Worm (Caenorhabditis elegans) whole organism, mixed stage, embryonic: ENCODE measurements around the gene F55C12.6.
A peak's percentile ranks its signal among the peaks of the same experiment; 100 is the strongest.

Experiments used
- M03D4.4 ChIP-seq: sonication (generic microtip); optimal IDR thresholded peaks from 2 replicates; lab custom pipeline; 2017; ENCODE audit warnings: mild to moderate bottlenecking, missing genetic modification characterization, missing compliant biosample characterization
- bed-3 ChIP-seq: fragments of 200-800 bp; sonication (Bioruptor generic); optimal IDR thresholded peaks from 3 replicates; lab custom pipeline; 2018; ENCODE audit warnings: mild to moderate bottlenecking, missing genetic modification characterization, moderate library complexity, missing compliant biosample characterization
- blmp-1 ChIP-seq: fragments of 150-350 bp; optimal IDR thresholded peaks from 2 replicates; lab custom pipeline; 2014; ENCODE audit warnings: missing biosample characterization, missing genetic modification characterization
- ceh-39 ChIP-seq: fragments of 150-350 bp; optimal IDR thresholded peaks from 2 replicates; lab custom pipeline; 2014; ENCODE audit warnings: missing biosample characterization, missing genetic modification characterization
- ceh-43 ChIP-seq: fragments of 200-800 bp; sonication (Bioruptor generic); optimal IDR thresholded peaks from 2 replicates; lab custom pipeline; 2018; ENCODE audit warnings: mild to moderate bottlenecking, missing genetic modification characterization, moderate library complexity, missing compliant biosample characterization
- ceh-83 ChIP-seq: fragments of 200-800 bp; sonication (Bioruptor generic); optimal IDR thresholded peaks from 2 replicates; lab custom pipeline; 2018; ENCODE audit warnings: mild to moderate bottlenecking, missing genetic modification characterization, missing compliant biosample characterization
- cnd-1 ChIP-seq: fragments of 200-800 bp; sonication (Bioruptor generic); optimal IDR thresholded peaks from 2 replicates; lab custom pipeline; 2018; ENCODE audit warnings: mild to moderate bottlenecking, missing genetic modification characterization, missing compliant biosample characterization
- drap-1 ChIP-seq: fragments of 200-800 bp; sonication (Bioruptor generic); optimal IDR thresholded peaks from 3 replicates; lab custom pipeline; 2018; ENCODE audit warnings: mild to moderate bottlenecking, missing genetic modification characterization, missing compliant biosample characterization
- elt-1 ChIP-seq: sonication (generic microtip); optimal IDR thresholded peaks from 2 replicates; lab custom pipeline; 2017; ENCODE audit warnings: missing genetic modification characterization, mild to moderate bottlenecking, missing compliant biosample characterization, antibody characterized with exemption, moderate library complexity, borderline replicate concordance; ENCODE audit not compliant: insufficient read depth
- elt-3 ChIP-seq: fragments of 150-350 bp; optimal IDR thresholded peaks from 2 replicates; lab custom pipeline; 2014; ENCODE audit warnings: missing biosample characterization, missing genetic modification characterization
- flh-1 ChIP-seq: fragments of 200-800 bp; sonication (Bioruptor generic); optimal IDR thresholded peaks from 2 replicates; lab custom pipeline; 2018; ENCODE audit warnings: mild to moderate bottlenecking, missing genetic modification characterization, moderate library complexity, missing compliant biosample characterization
- ham-2 ChIP-seq: fragments of 200-800 bp; sonication (Bioruptor generic); optimal IDR thresholded peaks from 2 replicates; lab custom pipeline; 2018; ENCODE audit warnings: mild to moderate bottlenecking, missing genetic modification characterization, missing compliant biosample characterization
- hlh-1 ChIP-seq: fragments of 150-350 bp; optimal IDR thresholded peaks from 2 replicates; lab custom pipeline; 2014; ENCODE audit warnings: missing biosample characterization, missing genetic modification reagents, missing genetic modification characterization
- lin-13 ChIP-seq: fragments of 150-350 bp; optimal IDR thresholded peaks from 2 replicates; lab custom pipeline; 2014; ENCODE audit warnings: missing biosample characterization, missing genetic modification characterization
- lin-32 ChIP-seq: fragments of 200-800 bp; sonication (Bioruptor generic); optimal IDR thresholded peaks from 2 replicates; lab custom pipeline; 2018; ENCODE audit warnings: mild to moderate bottlenecking, missing genetic modification characterization, missing compliant biosample characterization
- lsy-2 ChIP-seq: fragments of 150-350 bp; optimal IDR thresholded peaks from 2 replicates; lab custom pipeline; 2014; ENCODE audit warnings: missing biosample characterization, missing genetic modification characterization
- mab-5 ChIP-seq: fragments of 150-350 bp; optimal IDR thresholded peaks from 2 replicates; lab custom pipeline; 2014; ENCODE audit warnings: missing biosample characterization, missing genetic modification characterization
- mls-2 ChIP-seq: sonication (generic microtip); optimal IDR thresholded peaks from 2 replicates; lab custom pipeline; 2016; ENCODE audit warnings: mild to moderate bottlenecking, missing genetic modification characterization, moderate library complexity, missing compliant biosample characterization
- nhr-12 ChIP-seq: fragments of 150-350 bp; optimal IDR thresholded peaks from 2 replicates; lab custom pipeline; 2014; ENCODE audit warnings: missing biosample characterization, missing genetic modification characterization
- nhr-2 ChIP-seq: fragments of 150-350 bp; optimal IDR thresholded peaks from 2 replicates; lab custom pipeline; 2014; ENCODE audit warnings: missing biosample characterization, missing genetic modification characterization
- nhr-237 ChIP-seq: fragments of 150-350 bp; optimal IDR thresholded peaks from 2 replicates; lab custom pipeline; 2014; ENCODE audit warnings: missing biosample characterization, missing genetic modification characterization
- nhr-28 ChIP-seq: fragments of 150-350 bp; optimal IDR thresholded peaks from 2 replicates; lab custom pipeline; 2014; ENCODE audit warnings: missing biosample characterization, missing genetic modification characterization
- nhr-76 ChIP-seq: sonication (generic microtip); optimal IDR thresholded peaks from 2 replicates; lab custom pipeline; 2017; ENCODE audit warnings: missing biosample characterization, missing genetic modification characterization
- snpc-4 ChIP-seq: fragments of 150-350 bp; optimal IDR thresholded peaks from 2 replicates; lab custom pipeline; 2014; ENCODE audit warnings: missing biosample characterization, missing genetic modification characterization
- sptf-1 ChIP-seq: sonication (generic microtip); optimal IDR thresholded peaks from 2 replicates; lab custom pipeline; 2017; ENCODE audit warnings: mild to moderate bottlenecking, missing genetic modification characterization, moderate library complexity, missing compliant biosample characterization
- tbx-8 ChIP-seq: fragments of 200-800 bp; sonication (Bioruptor generic); optimal IDR thresholded peaks from 2 replicates; lab custom pipeline; 2018; ENCODE audit warnings: mild to moderate bottlenecking, missing genetic modification characterization, moderate library complexity, missing compliant biosample characterization
- unc-120 ChIP-seq: sonication (generic microtip); optimal IDR thresholded peaks from 2 replicates; lab custom pipeline; 2017; ENCODE audit warnings: missing genetic modification characterization, missing compliant biosample characterization; ENCODE audit not compliant: poor library complexity, severe bottlenecking
- unc-39 ChIP-seq: fragments of 150-350 bp; optimal IDR thresholded peaks from 2 replicates; lab custom pipeline; 2014; ENCODE audit warnings: missing biosample characterization, missing genetic modification characterization
- unc-62 ChIP-seq: fragments of 150-350 bp; optimal IDR thresholded peaks from 2 replicates; lab custom pipeline; 2014; ENCODE audit warnings: missing biosample characterization, missing genetic modification reagents, missing genetic modification characterization
- zip-8 ChIP-seq: fragments of 150-350 bp; optimal IDR thresholded peaks from 2 replicates; lab custom pipeline; 2014; ENCODE audit warnings: missing biosample characterization, missing genetic modification characterization
- ztf-11 ChIP-seq: fragments of 150-350 bp; optimal IDR thresholded peaks from 2 replicates; lab custom pipeline; 2014; ENCODE audit warnings: missing biosample characterization, missing genetic modification characterization

The F55C12.6 gene

DNA sequence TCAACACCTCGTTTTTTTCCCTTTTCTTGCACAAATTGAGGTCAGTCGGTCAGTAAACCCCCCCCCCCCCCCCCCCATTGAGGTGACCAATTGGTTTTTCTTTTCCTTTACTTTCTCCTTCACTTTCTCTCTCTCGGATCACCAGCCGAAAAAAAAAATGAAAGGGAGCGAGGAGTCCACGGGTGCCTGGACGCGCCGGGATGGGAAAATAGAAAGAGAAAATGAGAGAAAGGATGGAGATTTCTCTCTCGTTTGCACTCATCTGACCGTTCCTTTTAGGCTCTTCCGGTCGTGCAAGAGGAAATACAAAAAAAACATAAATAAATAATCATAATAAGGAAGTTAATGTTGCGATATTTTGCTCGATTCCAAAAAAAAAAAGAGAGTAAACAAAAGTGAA, 23.1 kb upstream of the F55C12.6 start:
- peak; percentile 53 for TF ChIP-seq blmp-1
- no peak for TF ChIP-seq drap-1 (GFP tag; lab: Kevin White, UChicago)

DNA sequence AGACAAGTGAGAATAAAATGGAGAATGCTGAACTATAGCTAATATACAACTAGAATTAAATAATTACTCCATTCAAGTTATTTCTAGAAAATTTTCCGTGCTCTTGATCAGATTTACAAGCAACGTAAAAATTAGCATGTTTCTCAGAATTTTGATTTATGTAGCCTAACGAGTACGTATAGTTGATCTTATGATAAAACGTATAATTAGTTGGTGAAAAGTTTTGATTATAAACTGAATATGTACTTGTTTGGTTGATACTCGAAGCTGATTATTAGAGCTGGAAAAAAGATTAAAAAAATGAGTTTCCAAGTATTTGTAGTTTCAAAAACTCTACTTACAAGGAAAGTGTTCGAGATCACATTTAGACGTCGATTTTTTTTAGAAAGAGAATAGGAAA, 20.6 kb upstream of the F55C12.6 start:
- TF ChIP-seq elt-1 (tag; lab: Kevin White, UChicago), result no peak
- no peak for TF ChIP-seq nhr-12 (tag; lab: Kevin White, UChicago)
- TF ChIP-seq drap-1 (GFP tag; lab: Kevin White, UChicago), result no peak
- TF ChIP-seq zip-8 (tag; lab: Kevin White, UChicago), result no peak

DNA sequence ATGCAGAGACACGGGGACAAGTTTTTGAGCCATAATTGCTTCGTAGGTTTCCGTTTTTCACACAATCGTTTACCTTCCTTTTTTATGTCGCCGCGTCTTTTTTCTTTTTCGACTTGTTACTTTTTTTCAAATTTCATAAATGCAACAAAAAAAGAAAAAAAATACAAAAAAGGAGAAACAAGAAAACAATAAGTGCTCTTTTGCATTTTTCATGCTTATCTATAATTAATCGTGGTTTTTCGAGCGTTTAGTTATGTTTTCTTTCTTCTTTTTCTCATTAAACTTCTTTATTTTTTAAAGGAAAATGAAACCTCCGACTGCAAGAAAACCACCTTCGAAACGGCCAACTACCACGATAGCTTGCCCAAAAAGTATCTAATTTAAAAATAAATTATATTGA, 19.9 kb upstream of the F55C12.6 start, which contains the start of gene F59G1.4:
F59G1.4 (plus strand) TSS at position 301 of the 400 bp plus-strand sequence.
- TF ChIP-seq ceh-43 (no peak), unc-62 (GFP tag; lab: Kevin White, UChicago) (no peak), M03D4.4 (tag; lab: Kevin White, UChicago) (no peak), blmp-1 (no peak), nhr-76 (tag; lab: Kevin White, UChicago) (no peak), flh-1 (GFP tag; lab: Kevin White, UChicago) (no peak), mab-5 (tag; lab: Kevin White, UChicago) (no peak), nhr-28 (tag; lab: Kevin White, UChicago) (no peak), tbx-8 (no peak), ztf-11 (tag; lab: Kevin White, UChicago) (no peak), snpc-4 (no peak)

DNA sequence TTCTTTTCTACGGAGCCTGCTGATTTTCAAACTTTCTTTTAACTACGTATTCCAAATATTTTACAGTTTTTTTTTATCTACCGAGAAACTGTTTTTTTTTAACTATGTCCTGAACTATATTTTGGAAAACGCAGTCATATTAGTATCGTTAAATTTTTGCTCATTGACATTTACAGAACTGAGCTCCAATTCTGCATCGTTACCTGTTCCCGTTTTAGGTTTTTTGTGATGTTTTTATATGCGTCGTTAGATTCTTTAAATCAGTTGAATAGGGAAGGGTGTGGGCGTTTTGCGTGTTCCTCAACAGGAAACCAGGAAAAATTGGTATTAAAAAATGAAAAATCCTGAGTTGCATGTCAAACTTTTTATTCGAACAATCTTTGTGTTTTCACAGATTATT, 16.9 kb upstream of the F55C12.6 start:
- TF ChIP-seq lin-32 (GFP tag; lab: Kevin White, UChicago) (no peak), flh-1 (GFP tag; lab: Kevin White, UChicago) (no peak), nhr-12 (tag; lab: Kevin White, UChicago) (no peak), unc-62 (GFP tag; lab: Kevin White, UChicago) (no peak), ceh-83 (GFP tag; lab: Kevin White, UChicago) (no peak), sptf-1 (tag; lab: Kevin White, UChicago) (no peak), nhr-76 (tag; lab: Kevin White, UChicago) (no peak), cnd-1 (tag; lab: Kevin White, UChicago) (no peak), nhr-237 (tag; lab: Kevin White, UChicago) (no peak), ceh-39 (no peak), lin-13 (no peak)

DNA sequence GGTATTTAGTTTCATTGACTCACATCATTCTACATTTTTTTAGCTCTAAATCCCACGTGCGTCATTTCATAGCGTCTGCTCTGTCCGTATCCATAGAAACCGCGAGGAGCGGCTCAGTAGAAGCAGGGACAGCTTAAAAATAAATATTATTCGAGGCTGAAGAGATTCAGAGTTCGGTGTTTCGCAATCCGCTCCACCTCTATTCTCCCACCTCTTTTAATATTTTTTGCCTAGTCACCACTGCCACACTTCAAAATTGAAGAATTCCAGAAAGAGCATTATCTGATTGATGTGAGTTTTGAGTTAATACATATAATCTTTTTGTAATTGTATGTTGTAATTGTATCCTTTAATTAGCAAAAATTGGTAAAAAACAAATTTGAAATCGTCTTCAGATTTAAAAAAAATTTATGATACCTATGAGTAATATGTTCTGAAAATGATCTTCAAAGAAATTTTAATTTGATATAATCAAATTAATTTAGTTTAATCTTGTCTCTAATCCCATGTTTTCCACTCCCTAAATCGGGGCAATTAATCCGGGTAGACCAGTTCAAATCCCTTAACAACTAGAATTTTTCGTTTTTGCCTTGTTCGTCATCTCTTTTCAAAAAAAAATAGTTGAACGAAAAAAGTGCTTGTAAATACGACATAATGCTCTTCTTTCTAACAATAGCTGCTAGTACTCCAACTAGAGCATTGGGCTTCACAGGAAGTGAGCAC, 13.6 kb upstream of the F55C12.6 start:
- TF ChIP-seq zip-8 (tag; lab: Kevin White, UChicago) (no peak), snpc-4 (no peak), elt-3 (tag; lab: Kevin White, UChicago) (no peak), tbx-8 (no peak), ceh-83 (GFP tag; lab: Kevin White, UChicago) (no peak), mls-2 (no peak), lin-32 (GFP tag; lab: Kevin White, UChicago) (no peak)

DNA sequence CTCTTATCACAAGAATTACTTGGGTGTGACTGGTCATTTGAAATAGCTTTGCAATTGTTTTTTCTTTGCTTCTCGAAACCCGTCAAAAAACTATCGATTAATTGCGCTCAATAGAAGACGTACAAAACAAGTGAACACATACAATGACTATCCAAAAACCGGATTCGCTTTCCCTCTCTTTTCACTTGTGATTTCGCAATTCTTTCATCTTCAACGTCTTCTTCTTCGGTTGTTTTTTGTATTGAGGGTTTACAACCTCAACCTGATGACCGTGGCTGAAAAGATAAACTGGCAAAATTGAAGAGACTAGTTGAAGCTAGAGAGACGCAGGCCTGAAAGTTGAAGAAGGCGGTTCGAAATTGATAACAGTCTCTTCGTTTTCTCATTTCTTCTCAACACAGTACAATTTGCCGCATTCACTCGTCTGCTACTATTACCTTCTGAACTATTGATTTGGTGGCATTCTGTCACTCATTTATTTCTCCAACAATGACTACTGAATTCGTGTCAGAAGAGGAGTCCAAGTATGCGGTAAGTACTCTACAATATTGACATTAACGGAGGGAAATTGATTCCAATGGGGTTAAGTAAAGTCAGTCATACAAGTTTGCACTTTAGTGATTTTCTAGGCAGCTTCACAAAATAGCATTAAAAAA, 10.1 kb upstream of the F55C12.6 start:
- TF ChIP-seq hlh-1 (no peak), nhr-2 (no peak), nhr-237 (tag; lab: Kevin White, UChicago) (peak; percentile 30)

DNA sequence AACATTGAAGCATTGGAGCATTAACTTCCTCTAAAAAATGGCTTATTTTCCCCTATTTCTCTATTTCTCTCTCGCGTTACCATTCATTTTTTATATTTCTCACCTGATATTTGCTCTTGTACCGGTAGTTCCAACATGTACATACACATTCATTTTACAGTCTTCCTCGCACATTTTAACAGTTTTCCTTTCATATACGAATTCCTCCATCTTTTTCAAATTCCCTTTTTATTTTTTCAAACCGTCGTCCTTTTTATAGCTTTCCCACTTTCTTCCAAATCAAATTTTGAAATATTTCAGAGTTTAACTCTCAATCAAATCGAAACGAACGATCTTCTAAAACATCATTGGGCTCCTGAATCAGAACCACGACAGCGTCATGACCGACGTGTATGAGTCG, 8.3 kb upstream of the F55C12.6 start, which contains the start of gene rfip-1:
rfip-1 (plus strand) TSS at position 301 of the 400 bp plus-strand sequence.
- TF ChIP-seq elt-3 (tag; lab: Kevin White, UChicago) (no peak), ceh-83 (GFP tag; lab: Kevin White, UChicago) (no peak), unc-62 (GFP tag; lab: Kevin White, UChicago) (no peak), bed-3 (GFP tag; lab: Kevin White, UChicago) (no peak), lsy-2 (no peak), unc-39 (no peak), ham-2 (GFP tag; lab: Kevin White, UChicago) (no peak), tbx-8 (no peak), flh-1 (GFP tag; lab: Kevin White, UChicago) (no peak), lin-13 (no peak), M03D4.4 (tag; lab: Kevin White, UChicago) (no peak), zip-8 (tag; lab: Kevin White, UChicago) (no peak), unc-120 (no peak), ceh-43 (no peak), nhr-2 (no peak), ztf-11 (tag; lab: Kevin White, UChicago) (no peak), nhr-28 (tag; lab: Kevin White, UChicago) (no peak), nhr-237 (tag; lab: Kevin White, UChicago) (no peak)
